Worm (Caenorhabditis elegans): Measurements from ENCODE around the gene fbxb-3.

DNA sequence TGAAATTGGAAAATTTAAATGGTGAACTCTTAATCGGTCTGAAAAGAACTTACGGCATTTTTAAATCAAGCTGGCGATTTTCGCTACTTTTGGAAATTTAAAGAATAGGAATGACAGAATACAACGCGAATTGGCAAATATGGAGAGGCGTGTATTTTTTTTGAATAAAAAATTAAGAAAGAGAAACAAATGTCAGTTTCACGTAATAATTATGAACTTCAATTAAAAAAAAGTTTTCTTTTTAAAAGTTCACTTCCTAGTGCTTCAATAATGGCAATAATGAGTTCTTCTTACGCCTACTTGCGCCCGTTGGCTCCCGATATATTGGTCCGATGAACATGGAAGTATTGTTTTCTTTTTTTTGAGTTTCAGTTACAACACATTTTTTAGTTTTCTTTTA, 38.9 kb downstream of the fbxb-3 start, which contains the start of gene pph-2:
- TF ChIP-seq hmg-1.2 (GFP tag; IDR thresholded peaks at IDR 0.05), result no peak
- TF ChIP-seq bed-2 (GFP tag; IDR thresholded peaks at IDR 0.05), result no peak
- TF ChIP-seq madf-8 (GFP tag; conservative IDR thresholded peaks at IDR 0.05), result no peak
- TF ChIP-seq nfya-1 (tag; optimal IDR thresholded peaks at IDR 0.05; ENCODE audit: borderline replicate concordance, insufficient read depth), result no peak
- TF ChIP-seq F52B5.7 (tag; optimal IDR thresholded peaks at IDR 0.05), result no peak
